Worm (Caenorhabditis elegans): ENCODE measurements around the gene oac-57.

The oac-57 gene

ce11 chrIV:12289149-12289548, 18.5 kb downstream of the oac-57 start, which contains the start of gene C42C1.9:
C42C1.9 (plus strand) TSS chrIV:12289449.
- no peak for TF ChIP-seq unc-62 (GFP tag; optimal IDR thresholded peaks at IDR 0.05)

- no peak for TF ChIP-seq unc-62 (GFP tag; optimal IDR thresholded peaks at IDR 0.05)
Observed at ce11 chrIV:12287628-12288027, 20.0 kb downstream of the oac-57 start, which contains the start of gene erl-1. erl-1 (plus strand) TSS chrIV:12287928.

- no peak for TF ChIP-seq unc-62 (GFP tag; optimal IDR thresholded peaks at IDR 0.05)
Observed at ce11 chrIV:12282873-12283272, 24.7 kb downstream of the oac-57 start, which contains the start of gene hpo-12. hpo-12 (plus strand) TSS chrIV:12283173.

- TF ChIP-seq unc-62 (GFP tag; optimal IDR thresholded peaks at IDR 0.05), result no peak
Observed at ce11 chrIV:12282157-12282789, 25.3 kb downstream of the oac-57 start, which contains the start of the genes C42C1.12 and C42C1.19. C42C1.12 (minus strand) TSS chrIV:12282207. C42C1.19 (plus strand) TSS chrIV:12282739.

ce11 chrIV:12279340-12279739, 28.3 kb downstream of the oac-57 start, which contains the start of gene ltah-1.1:
ltah-1.1 (plus strand) TSS chrIV:12279622.
- TF ChIP-seq unc-62 (GFP tag; optimal IDR thresholded peaks at IDR 0.05), result no peak

- no peak for TF ChIP-seq unc-62 (GFP tag; optimal IDR thresholded peaks at IDR 0.05)
Observed at ce11 chrIV:12278507-12278906, 29.1 kb downstream of the oac-57 start, which contains the start of the genes tag-335 and vkmt-1. tag-335 (minus strand) TSS chrIV:12278594. vkmt-1 (plus strand) TSS chrIV:12278725.

- TF ChIP-seq unc-62 (GFP tag; optimal IDR thresholded peaks at IDR 0.05), result no peak
Observed at ce11 chrIV:12275892-12276291, 31.7 kb downstream of the oac-57 start, which contains the start of gene vps-8. vps-8 (minus strand) TSS chrIV:12275992.

ce11 chrIV:12274365-12274764, 33.3 kb downstream of the oac-57 start:
- TF ChIP-seq unc-62 (GFP tag; optimal IDR thresholded peaks at IDR 0.05), result no peak

ce11 chrIV:12270392-12270791, 37.2 kb downstream of the oac-57 start, which contains the start of gene C42C1.3:
C42C1.3 (minus strand) TSS chrIV:12270492.
- TF ChIP-seq unc-62 (GFP tag; optimal IDR thresholded peaks at IDR 0.05), result no peak

ce11 chrIV:12268272-12269045, 39.2 kb downstream of the oac-57 start, which contains the start of the genes ppm-1.H and rpl-34:
ppm-1.H (minus strand) TSS chrIV:12268322.
rpl-34 (plus strand) TSS chrIV:12268995.
- no peak for TF ChIP-seq unc-62 (GFP tag; optimal IDR thresholded peaks at IDR 0.05)

ce11 chrIV:12265877-12266276, 41.7 kb downstream of the oac-57 start:
- no peak for TF ChIP-seq unc-62 (GFP tag; optimal IDR thresholded peaks at IDR 0.05)

ce11 chrIV:12261353-12261752, 46.3 kb downstream of the oac-57 start, which contains the start of gene sre-14:
sre-14 (minus strand) TSS chrIV:12261453.
- TF ChIP-seq unc-62 (GFP tag; optimal IDR thresholded peaks at IDR 0.05), result no peak

- TF ChIP-seq unc-62 (GFP tag; optimal IDR thresholded peaks at IDR 0.05), result no peak
Observed at ce11 chrIV:12259161-12259870, 48.3 kb downstream of the oac-57 start, which contains the start of gene Y39C12A.9. Y39C12A.9 (minus strand) TSS chrIV:12259211.

All from whole organism, dauer.